Worm (Caenorhabditis elegans) whole organism, mixed stage, embryonic: ENCODE data around the gene srx-88.

Experiments used
- ceh-83 ChIP-seq: fragments of 200-800 bp; sonication (Bioruptor generic); optimal IDR thresholded peaks from 2 replicates; lab custom pipeline; 2018; ENCODE audit warnings: mild to moderate bottlenecking, missing genetic modification characterization, missing compliant biosample characterization
- ces-1 ChIP-seq: fragments of 150-350 bp; optimal IDR thresholded peaks from 2 replicates; lab custom pipeline; 2014; ENCODE audit warnings: missing biosample characterization, missing genetic modification reagents, missing genetic modification characterization
- hlh-1 ChIP-seq: fragments of 150-350 bp; optimal IDR thresholded peaks from 2 replicates; lab custom pipeline; 2014; ENCODE audit warnings: missing biosample characterization, missing genetic modification reagents, missing genetic modification characterization
- lin-13 ChIP-seq: fragments of 150-350 bp; optimal IDR thresholded peaks from 2 replicates; lab custom pipeline; 2014; ENCODE audit warnings: missing biosample characterization, missing genetic modification characterization
- mep-1 ChIP-seq: fragments of 150-350 bp; optimal IDR thresholded peaks from 2 replicates; lab custom pipeline; 2017; ENCODE audit warnings: missing biosample characterization, missing genetic modification reagents, missing genetic modification characterization, inconsistent platforms
- nhr-237 ChIP-seq: fragments of 150-350 bp; optimal IDR thresholded peaks from 2 replicates; lab custom pipeline; 2014; ENCODE audit warnings: missing biosample characterization, missing genetic modification characterization
- pha-4 ChIP-seq: fragments of 150-350 bp; optimal IDR thresholded peaks from 2 replicates; lab custom pipeline; 2018; ENCODE audit warnings: missing biosample characterization, missing genetic modification reagents, missing genetic modification characterization
- snpc-4 ChIP-seq: fragments of 150-350 bp; optimal IDR thresholded peaks from 2 replicates; lab custom pipeline; 2014; ENCODE audit warnings: missing biosample characterization, missing genetic modification characterization
- zip-8 ChIP-seq: fragments of 150-350 bp; optimal IDR thresholded peaks from 2 replicates; lab custom pipeline; 2014; ENCODE audit warnings: missing biosample characterization, missing genetic modification characterization

DNA sequence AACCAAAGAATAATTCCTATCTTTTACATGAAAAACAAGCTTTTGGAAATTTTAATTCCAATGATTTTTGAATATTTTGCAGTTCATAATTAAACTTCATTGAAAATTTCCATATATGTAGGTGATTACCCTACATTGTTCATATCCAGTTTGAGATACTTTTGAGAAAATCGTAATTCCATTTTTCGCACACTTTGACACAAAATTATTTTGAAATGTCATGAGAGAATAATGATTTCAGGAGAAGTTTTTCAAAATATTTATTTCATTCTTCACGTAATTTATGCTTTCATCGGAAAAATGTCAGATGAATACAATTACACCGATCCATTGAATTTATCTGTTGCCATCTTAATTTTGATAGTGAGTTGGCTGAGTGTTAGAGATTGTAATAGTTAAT is at the start of gene srx-88:
- no peak for TF ChIP-seq lin-13 (tag; lab: Kevin White, UChicago)
- no peak for TF ChIP-seq snpc-4 (tag; lab: Kevin White, UChicago)
- no peak for TF ChIP-seq mep-1 (tag; lab: Kevin White, UChicago)
- no peak for TF ChIP-seq ces-1 (GFP tag; lab: Kevin White, UChicago)
- no peak for TF ChIP-seq pha-4 (tag; lab: Kevin White, UChicago)
- no peak for TF ChIP-seq nhr-237
- TF ChIP-seq hlh-1 (tag; lab: Kevin White, UChicago) = no peak
- no peak for TF ChIP-seq ceh-83 (GFP tag; lab: Kevin White, UChicago)
- no peak for TF ChIP-seq zip-8
